Worm (Caenorhabditis elegans) whole organism, L3 larva: ENCODE data around the gene lgc-13.

Source experiments
- R02D3.7 ChIP-seq: fragments of 150-350 bp; optimal IDR thresholded peaks from 2 replicates; lab custom pipeline; 2014; ENCODE audit warnings: missing biosample characterization, missing genetic modification characterization
- ZK546.5 ChIP-seq: sonication (generic microtip); optimal IDR thresholded peaks from 2 replicates; lab custom pipeline; 2017; ENCODE audit warnings: missing biosample characterization, missing genetic modification characterization
- aly-2 ChIP-seq: fragments of 150-350 bp; optimal IDR thresholded peaks from 2 replicates; lab custom pipeline; 2014; ENCODE audit warnings: missing biosample characterization, missing genetic modification characterization
- ama-1 ChIP-seq: fragments of 150-350 bp; optimal IDR thresholded peaks from 2 replicates; lab custom pipeline; 2018
- ceh-16 ChIP-seq: sonication (generic microtip); optimal IDR thresholded peaks from 2 replicates; lab custom pipeline; 2017; ENCODE audit warnings: missing biosample characterization, missing genetic modification characterization
- ceh-82 ChIP-seq: fragments of 150-350 bp; optimal IDR thresholded peaks from 2 replicates; lab custom pipeline; 2014; ENCODE audit warnings: missing biosample characterization, missing genetic modification characterization
- ceh-9 ChIP-seq: sonication (generic microtip); optimal IDR thresholded peaks from 2 replicates; lab custom pipeline; 2018; ENCODE audit warnings: missing biosample characterization, missing genetic modification characterization
- daf-12 ChIP-seq: fragments of 150-350 bp; optimal IDR thresholded peaks from 2 replicates; lab custom pipeline; 2014; ENCODE audit warnings: missing biosample characterization, missing genetic modification reagents, missing genetic modification characterization
- egl-27 ChIP-seq: sonication (generic microtip); optimal IDR thresholded peaks from 4 replicates; lab custom pipeline; 2017; ENCODE audit warnings: missing biosample characterization, missing genetic modification reagents, missing genetic modification characterization
- elt-3 ChIP-seq, 3 experiments: fragments of 150-350 bp in 1 of 3; sonication (generic microtip) in 2 of 3; optimal IDR thresholded peaks; 2 replicates in 2 of 3; 4 replicates in 1 of 3; lab custom pipeline; 2014 to 2017; ENCODE audit warnings: missing biosample characterization in 3 of 3, missing genetic modification characterization in 3 of 3
- eor-1 ChIP-seq, 2 experiments: fragments of 150-350 bp; optimal IDR thresholded peaks; 2 replicates each; lab custom pipeline; 2014 to 2018; ENCODE audit warnings: missing biosample characterization in 2 of 2, missing genetic modification characterization in 2 of 2
- fkh-10 ChIP-seq: sonication (generic microtip); optimal IDR thresholded peaks from 2 replicates; lab custom pipeline; 2017; ENCODE audit warnings: missing biosample characterization, missing genetic modification reagents, missing genetic modification characterization
- fkh-2 ChIP-seq: fragments of 150-350 bp; optimal IDR thresholded peaks from 2 replicates; lab custom pipeline; 2014; ENCODE audit warnings: missing biosample characterization, missing genetic modification reagents, missing genetic modification characterization
- fos-1 ChIP-seq: fragments of 150-350 bp; optimal IDR thresholded peaks from 2 replicates; lab custom pipeline; 2014; ENCODE audit warnings: missing biosample characterization, missing genetic modification characterization
- hmg-11 ChIP-seq: sonication (generic microtip); optimal IDR thresholded peaks from 2 replicates; lab custom pipeline; 2016; ENCODE audit warnings: missing genetic modification characterization, missing compliant biosample characterization
- jun-1 ChIP-seq: fragments of 150-350 bp; optimal IDR thresholded peaks from 2 replicates; lab custom pipeline; 2014; ENCODE audit warnings: missing biosample characterization, missing genetic modification reagents, missing genetic modification characterization
- lin-15B ChIP-seq: fragments of 150-350 bp; optimal IDR thresholded peaks from 2 replicates; lab custom pipeline; 2014; ENCODE audit warnings: missing biosample characterization, missing genetic modification characterization
- lin-39 ChIP-seq: fragments of 150-350 bp; optimal IDR thresholded peaks from 2 replicates; lab custom pipeline; 2018; ENCODE audit warnings: missing biosample characterization, missing genetic modification reagents, missing genetic modification characterization
- mml-1 ChIP-seq: fragments of 150-350 bp; sonication (generic microtip); optimal IDR thresholded peaks from 3 replicates; lab custom pipeline; 2014; ENCODE audit warnings: missing biosample characterization, missing genetic modification characterization
- nhr-11 ChIP-seq: fragments of 150-350 bp; optimal IDR thresholded peaks from 2 replicates; lab custom pipeline; 2014; ENCODE audit warnings: missing biosample characterization, missing genetic modification characterization
- nhr-12 ChIP-seq: fragments of 150-350 bp; optimal IDR thresholded peaks from 2 replicates; lab custom pipeline; 2014; ENCODE audit warnings: missing biosample characterization, missing genetic modification characterization
- nhr-23 ChIP-seq: fragments of 150-350 bp; optimal IDR thresholded peaks from 2 replicates; lab custom pipeline; 2014; ENCODE audit warnings: missing biosample characterization, missing genetic modification reagents, missing genetic modification characterization
- nhr-237 ChIP-seq: fragments of 150-350 bp; optimal IDR thresholded peaks from 2 replicates; lab custom pipeline; 2014; ENCODE audit warnings: missing biosample characterization, missing genetic modification characterization
- nhr-28 ChIP-seq: fragments of 150-350 bp; optimal IDR thresholded peaks from 2 replicates; lab custom pipeline; 2014; ENCODE audit warnings: missing biosample characterization, missing genetic modification characterization
- nhr-43 ChIP-seq: sonication (generic microtip); optimal IDR thresholded peaks from 2 replicates; lab custom pipeline; 2016; ENCODE audit warnings: mild to moderate bottlenecking, missing genetic modification characterization, missing compliant biosample characterization; ENCODE audit not compliant: poor library complexity, severe bottlenecking
- nhr-67 ChIP-seq: fragments of 150-350 bp; optimal IDR thresholded peaks from 2 replicates; lab custom pipeline; 2014; ENCODE audit warnings: missing biosample characterization, missing genetic modification characterization
- pha-4 ChIP-seq: fragments of 150-350 bp; optimal IDR thresholded peaks from 2 replicates; lab custom pipeline; 2014; ENCODE audit warnings: missing biosample characterization, missing genetic modification reagents, missing genetic modification characterization
- pqm-1 ChIP-seq: fragments of 150-350 bp; optimal IDR thresholded peaks from 2 replicates; lab custom pipeline; 2017; ENCODE audit warnings: missing biosample characterization, missing genetic modification characterization, inconsistent platforms
- sea-2 ChIP-seq: fragments of 150-350 bp; sonication (generic microtip); optimal IDR thresholded peaks from 4 replicates; lab custom pipeline; 2014; ENCODE audit warnings: missing biosample characterization, missing genetic modification reagents, missing genetic modification characterization
- snpc-4 ChIP-seq: fragments of 150-350 bp; optimal IDR thresholded peaks from 2 replicates; lab custom pipeline; 2014; ENCODE audit warnings: missing biosample characterization, missing genetic modification characterization
- unc-39 ChIP-seq: sonication (generic microtip); optimal IDR thresholded peaks from 4 replicates; lab custom pipeline; 2017; ENCODE audit warnings: missing biosample characterization, missing genetic modification characterization
- unc-62 ChIP-seq: fragments of 150-350 bp; sonication (generic microtip); optimal IDR thresholded peaks from 4 replicates; lab custom pipeline; 2014; ENCODE audit warnings: missing biosample characterization, missing genetic modification reagents, missing genetic modification characterization
- zag-1 ChIP-seq: fragments of 150-350 bp; optimal IDR thresholded peaks from 2 replicates; lab custom pipeline; 2014; ENCODE audit warnings: missing biosample characterization, missing genetic modification characterization
- ztf-11 ChIP-seq: fragments of 150-350 bp; optimal IDR thresholded peaks from 2 replicates; lab custom pipeline; 2014; ENCODE audit warnings: missing biosample characterization, missing genetic modification characterization
- ztf-4 ChIP-seq: fragments of 150-350 bp; optimal IDR thresholded peaks from 2 replicates; lab custom pipeline; 2014; ENCODE audit warnings: missing biosample characterization, missing genetic modification characterization

The lgc-13 gene

ce11 chrX:12108517-12109216 is at the start of gene lgc-13, which contains the start of gene W03G11.2:
Gene lgc-13, plus strand, starts transcription at chrX:12109166.
Gene W03G11.2, minus strand, starts transcription at chrX:12108617.
- TF ChIP-seq ama-1 (lab: Kevin White, UChicago) (no peak), pha-4 (tag; lab: Kevin White, UChicago) (no peak), aly-2 (tag; lab: Kevin White, UChicago) (no peak), nhr-12 (tag; lab: Kevin White, UChicago) (no peak), zag-1 (tag; lab: Kevin White, UChicago) (no peak), ztf-4 (tag; lab: Kevin White, UChicago) (no peak), nhr-67 (tag; lab: Kevin White, UChicago) (no peak), eor-1 (tag; optimal IDR thresholded peaks at IDR 0.05; lab: Kevin White, UChicago) (no peak), elt-3 (tag; optimal IDR thresholded peaks at IDR 0.05; lab: Kevin White, UChicago) (no peak), nhr-43 (no peak), unc-39 (tag; lab: Kevin White, UChicago) (no peak), fkh-10 (GFP tag; lab: Kevin White, UChicago) (no peak), snpc-4 (no peak), ceh-82 (tag; lab: Kevin White, UChicago) (no peak), nhr-28 (no peak), hmg-11 (no peak)

ce11 chrX:12064908-12065307 is 44.1 kb upstream of the lgc-13 start, which contains the start of gene lgc-23:
Gene lgc-23, plus strand, starts transcription at chrX:12065208.
- TF ChIP-seq jun-1 (tag; lab: Kevin White, UChicago) (no peak), elt-3 (tag; optimal IDR thresholded peaks at IDR 0.05; lab: Kevin White, UChicago) (no peak), fkh-2 (no peak), nhr-28 (no peak), ceh-9 (tag; lab: Kevin White, UChicago) (no peak), ama-1 (lab: Kevin White, UChicago) (no peak), nhr-237 (tag; lab: Kevin White, UChicago) (no peak), ceh-16 (tag; lab: Kevin White, UChicago) (no peak), fkh-10 (GFP tag; lab: Kevin White, UChicago) (no peak), pqm-1 (tag; lab: Kevin White, UChicago) (no peak), lin-15B (tag; lab: Kevin White, UChicago) (no peak), zag-1 (tag; lab: Kevin White, UChicago) (no peak)
- TF ChIP-seq, all 47 proteins: peak for 0

DNA sequence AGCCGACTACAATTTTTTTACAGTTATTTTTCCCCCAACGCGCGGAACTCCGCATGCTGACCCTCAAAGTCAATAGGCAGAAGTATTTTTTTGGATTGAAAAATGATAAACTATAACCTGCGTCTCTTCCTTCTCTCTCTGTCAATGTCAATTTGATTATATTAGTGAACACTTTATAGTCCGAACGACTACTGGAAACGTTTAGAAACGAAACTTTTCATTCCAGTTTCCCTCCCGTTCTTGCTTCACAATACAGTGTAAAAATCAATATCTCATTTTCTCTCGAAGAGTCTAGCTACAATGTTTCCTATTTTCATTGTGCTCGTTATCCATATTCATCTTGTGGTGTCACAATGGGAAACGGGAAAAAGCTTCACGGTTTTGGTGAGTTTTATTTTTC is 40.7 kb upstream of the lgc-13 start, which contains the start of gene lgc-24:
Gene lgc-24 (plus strand): TSS at position 301 of the 400 bp plus-strand sequence.
- TF ChIP-seq ztf-11 (tag; lab: Kevin White, UChicago) (no peak), fos-1 (tag; lab: Kevin White, UChicago) (no peak), jun-1 (tag; lab: Kevin White, UChicago) (no peak), nhr-11 (tag; lab: Kevin White, UChicago) (no peak), fkh-2 (no peak), egl-27 (tag; lab: Kevin White, UChicago) (no peak), nhr-23 (tag; lab: Kevin White, UChicago) (no peak), ztf-4 (tag; lab: Kevin White, UChicago) (no peak), nhr-43 (no peak), unc-62 (no peak), ZK546.5 (tag; lab: Kevin White, UChicago) (no peak)

DNA sequence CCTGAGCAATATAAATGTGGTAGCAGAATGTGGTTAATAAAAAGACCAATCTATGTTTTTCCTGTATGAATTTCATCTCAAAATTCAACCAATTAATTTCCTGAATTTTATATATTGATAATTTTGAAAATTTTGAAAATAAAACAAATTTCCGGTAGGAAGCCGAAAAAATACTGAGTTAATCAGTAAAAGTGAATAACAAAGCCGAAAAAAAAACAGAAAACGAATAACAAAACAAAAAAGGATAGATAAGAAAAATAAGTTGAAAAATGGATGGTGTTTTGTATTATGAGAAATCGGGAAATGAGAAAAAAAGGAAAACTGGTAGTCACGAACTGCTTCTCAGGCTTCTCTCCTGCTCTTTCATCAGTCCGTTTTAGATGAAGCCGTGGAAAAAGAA is 35.2 kb upstream of the lgc-13 start, which contains the start of gene tmem-145:
Gene tmem-145 (minus strand): TSS at position 101 of the 400 bp plus-strand sequence.
- no peak for TF ChIP-seq jun-1 (tag; lab: Kevin White, UChicago)
- no peak for TF ChIP-seq daf-12 (tag; lab: Kevin White, UChicago)
- no peak for TF ChIP-seq lin-39 (tag; lab: Kevin White, UChicago)
- no peak for TF ChIP-seq zag-1 (tag; lab: Kevin White, UChicago)
- TF ChIP-seq mml-1 (tag; lab: Kevin White, UChicago) = no peak
- no peak for TF ChIP-seq nhr-12 (tag; lab: Kevin White, UChicago)
- no peak for TF ChIP-seq fkh-2
- no peak for TF ChIP-seq R02D3.7 (tag; lab: Kevin White, UChicago)
- TF ChIP-seq snpc-4 = no peak
- TF ChIP-seq nhr-237 (tag; lab: Kevin White, UChicago) = no peak
- TF ChIP-seq ZK546.5 (tag; lab: Kevin White, UChicago) = no peak
- TF ChIP-seq egl-27 (tag; lab: Kevin White, UChicago) = no peak
- TF ChIP-seq sea-2 (GFP tag; lab: Kevin White, UChicago) = no peak
